Fruit fly (Drosophila melanogaster) whole organism, embryonic: ENCODE results near the gene CG9961.

Source experiments
- ATbp ChIP-seq: fragments of 200-800 bp; sonication (Bioruptor generic); optimal IDR thresholded peaks from 2 replicates; lab custom pipeline; 2017; ENCODE audit warnings: missing biosample characterization, mild to moderate bottlenecking, missing genetic modification characterization, missing genetic modification reagents
- Atf3 ChIP-seq: fragments of 200-800 bp; sonication (Bioruptor generic); optimal IDR thresholded peaks from 3 replicates; lab custom pipeline; 2016; ENCODE audit warnings: missing biosample characterization, missing genetic modification characterization
- BtbVII ChIP-seq: fragments of 200-800 bp; sonication (Bioruptor generic); optimal IDR thresholded peaks from 3 replicates; lab custom pipeline; 2017; ENCODE audit warnings: missing biosample characterization, mild to moderate bottlenecking, missing genetic modification characterization
- CG12155 ChIP-seq: fragments of 200-800 bp; sonication (Bioruptor generic); optimal IDR thresholded peaks from 3 replicates; lab custom pipeline; 2016; ENCODE audit warnings: missing biosample characterization, missing genetic modification characterization
- CG12219 ChIP-seq: fragments of 200-800 bp; sonication (Bioruptor generic); optimal IDR thresholded peaks from 3 replicates; lab custom pipeline; 2018; ENCODE audit warnings: missing biosample characterization, mild to moderate bottlenecking, missing genetic modification characterization
- CG12236 ChIP-seq: fragments of 200-800 bp; sonication (Bioruptor generic); optimal IDR thresholded peaks from 2 replicates; lab custom pipeline; 2016; ENCODE audit warnings: missing biosample characterization, missing genetic modification characterization
- CG14441 ChIP-seq: fragments of 200-800 bp; sonication (Bioruptor generic); IDR thresholded peaks from 2 replicates; pipeline ENCODE4 v1.3.6; 2022; ENCODE audit warnings: missing biosample characterization, missing genetic modification characterization
- CG15514 ChIP-seq: fragments of 200-800 bp; sonication (Bioruptor generic); optimal IDR thresholded peaks from 3 replicates; lab custom pipeline; 2017; ENCODE audit warnings: missing biosample characterization, missing genetic modification characterization, mild to moderate bottlenecking, moderate library complexity, missing genetic modification reagents
- CG17612 ChIP-seq: fragments of 200-800 bp; sonication (Bioruptor generic); IDR thresholded peaks from 2 replicates; pipeline ENCODE4 v1.3.6; 2022; ENCODE audit warnings: missing biosample characterization, missing genetic modification characterization
- CG18476 ChIP-seq: fragments of 200-800 bp; sonication (Bioruptor generic); optimal IDR thresholded peaks from 2 replicates; lab custom pipeline; 2016; ENCODE audit warnings: missing biosample characterization, mild to moderate bottlenecking, missing genetic modification characterization
- CG18619 ChIP-seq: fragments of 200-800 bp; sonication (Bioruptor generic); optimal IDR thresholded peaks from 3 replicates; lab custom pipeline; 2017; ENCODE audit warnings: missing biosample characterization, mild to moderate bottlenecking, missing genetic modification characterization
- CG2712 ChIP-seq: fragments of 200-800 bp; optimal IDR thresholded peaks from 3 replicates; lab custom pipeline; 2019; ENCODE audit warnings: missing biosample characterization, mild to moderate bottlenecking, missing genetic modification characterization, moderate library complexity
- CG30403 ChIP-seq: fragments of 200-800 bp; sonication (Bioruptor generic); optimal IDR thresholded peaks from 3 replicates; lab custom pipeline; 2016; ENCODE audit warnings: missing biosample characterization, missing genetic modification characterization
- CG32532 ChIP-seq: fragments of 200-800 bp; sonication (Bioruptor generic); IDR thresholded peaks from 2 replicates; pipeline ENCODE4 v1.3.6; 2022; ENCODE audit warnings: missing biosample characterization, missing genetic modification characterization
- CG3281 ChIP-seq: fragments of 200-800 bp; sonication (Bioruptor generic); optimal IDR thresholded peaks from 3 replicates; lab custom pipeline; 2017; ENCODE audit warnings: missing biosample characterization, mild to moderate bottlenecking, missing genetic modification characterization
- CG4328 ChIP-seq: fragments of 200-800 bp; sonication (Bioruptor generic); optimal IDR thresholded peaks from 3 replicates; lab custom pipeline; 2017; ENCODE audit warnings: missing biosample characterization, missing genetic modification reagents, missing genetic modification characterization
- CG5245 ChIP-seq: fragments of 200-800 bp; sonication (Bioruptor generic); optimal IDR thresholded peaks from 3 replicates; lab custom pipeline; 2016; ENCODE audit warnings: missing biosample characterization, missing genetic modification characterization
- CG7928 ChIP-seq: fragments of 200-800 bp; sonication (Bioruptor generic); optimal IDR thresholded peaks from 2 replicates; lab custom pipeline; 2017; ENCODE audit warnings: missing biosample characterization, mild to moderate bottlenecking, missing genetic modification characterization
- CG8359 ChIP-seq: fragments of 200-800 bp; sonication (Bioruptor generic); optimal IDR thresholded peaks from 2 replicates; lab custom pipeline; 2017; ENCODE audit warnings: missing biosample characterization, mild to moderate bottlenecking, missing genetic modification characterization, borderline replicate concordance
- CHES-1-like ChIP-seq: fragments of 200-800 bp; sonication (Bioruptor generic); optimal IDR thresholded peaks from 2 replicates; lab custom pipeline; 2016; ENCODE audit warnings: missing biosample characterization, missing genetic modification characterization
- D19B ChIP-seq: fragments of 200-800 bp; sonication (Bioruptor generic); optimal IDR thresholded peaks from 2 replicates; lab custom pipeline; 2017; ENCODE audit warnings: missing biosample characterization, mild to moderate bottlenecking, missing genetic modification characterization
- Doc3 ChIP-seq: fragments of 200-800 bp; sonication (Bioruptor generic); IDR thresholded peaks from 3 replicates; pipeline ENCODE4 v1.3.6; 2022; ENCODE audit warnings: missing biosample characterization, missing genetic modification characterization; ENCODE audit not compliant: partially characterized antibody
- E2f2 ChIP-seq: fragments of 200-800 bp; sonication (Bioruptor generic); IDR thresholded peaks from 2 replicates; pipeline ENCODE4 v1.3.6; 2022; ENCODE audit warnings: missing biosample characterization, missing genetic modification characterization
- Ets65A ChIP-seq: fragments of 200-800 bp; sonication (Bioruptor generic); peaks from one replicate; lab custom pipeline; 2016; ENCODE audit warnings: missing biosample characterization, missing genetic modification characterization
- HLHmδ ChIP-seq: fragments of 200-800 bp; sonication (Bioruptor generic); optimal IDR thresholded peaks from 2 replicates; lab custom pipeline; 2018; ENCODE audit warnings: missing biosample characterization, mild to moderate bottlenecking, missing genetic modification characterization, moderate library complexity
- Hand ChIP-seq: fragments of 200-800 bp; sonication (Bioruptor generic); optimal IDR thresholded peaks from 2 replicates; lab custom pipeline; 2017; ENCODE audit warnings: mild to moderate bottlenecking, missing biosample characterization, missing genetic modification reagents, missing genetic modification characterization
- Hmx ChIP-seq: fragments of 200-800 bp; sonication (Bioruptor generic); optimal IDR thresholded peaks from 2 replicates; lab custom pipeline; 2016; ENCODE audit warnings: missing biosample characterization, missing genetic modification characterization
- Hr78 ChIP-seq, 2 experiments: fragments of 200-800 bp in 1 of 2; fragments of >200 bp in 1 of 2; sonication (Bioruptor generic) in 1 of 2; optimal IDR thresholded peaks; 2 replicates each; lab custom pipeline; 2017 to 2019; ENCODE audit warnings: missing biosample characterization in 2 of 2, missing genetic modification characterization in 2 of 2, mild to moderate bottlenecking in 1 of 2, moderate library complexity in 1 of 2
- MESR4 ChIP-seq: fragments of 200-800 bp; sonication (Bioruptor generic); optimal IDR thresholded peaks from 2 replicates; lab custom pipeline; 2018; ENCODE audit warnings: missing biosample characterization, mild to moderate bottlenecking, missing genetic modification characterization, moderate library complexity
- Ssrp ChIP-seq: fragments of 200-800 bp; sonication (Bioruptor generic); optimal IDR thresholded peaks from 2 replicates; lab custom pipeline; 2018; ENCODE audit warnings: missing biosample characterization, mild to moderate bottlenecking, missing genetic modification characterization, moderate library complexity
- al ChIP-seq: fragments of 200-800 bp; sonication (Bioruptor generic); IDR thresholded peaks from 2 replicates; pipeline ENCODE4 v1.3.6; 2022; ENCODE audit warnings: missing biosample characterization, missing genetic modification characterization
- az2 ChIP-seq: fragments of 200-800 bp; sonication (Bioruptor generic); optimal IDR thresholded peaks from 3 replicates; lab custom pipeline; 2016; ENCODE audit warnings: missing biosample characterization, missing genetic modification characterization
- chinmo ChIP-seq: fragments of 200-800 bp; sonication (Bioruptor generic); IDR thresholded peaks from 4 replicates; pipeline ENCODE4 v1.3.6; 2022; ENCODE audit warnings: missing biosample characterization, missing genetic modification characterization; ENCODE audit not compliant: partially characterized antibody
- dati ChIP-seq: fragments of 200-800 bp; sonication (Bioruptor generic); IDR thresholded peaks from 2 replicates; pipeline ENCODE4 v1.3.6; 2022; ENCODE audit warnings: missing biosample characterization, missing genetic modification characterization
- ems ChIP-seq: fragments of 200-800 bp; sonication (Bioruptor generic); optimal IDR thresholded peaks from 3 replicates; lab custom pipeline; 2016; ENCODE audit warnings: missing biosample characterization, missing genetic modification characterization
- eyg ChIP-seq: fragments of 200-800 bp; sonication (Bioruptor generic); optimal IDR thresholded peaks from 3 replicates; lab custom pipeline; 2016; ENCODE audit warnings: missing biosample characterization, missing genetic modification characterization
- fd96Cb ChIP-seq: fragments of 200-800 bp; sonication (Bioruptor generic); optimal IDR thresholded peaks from 2 replicates; lab custom pipeline; 2018; ENCODE audit warnings: missing biosample characterization, mild to moderate bottlenecking, missing genetic modification characterization, moderate library complexity
- gce ChIP-seq: fragments of 200-800 bp; sonication (Bioruptor generic); IDR thresholded peaks from 3 replicates; pipeline ENCODE4 v1.3.6; 2022; ENCODE audit warnings: missing biosample characterization, missing genetic modification characterization
- hb ChIP-seq: fragments of 200-800 bp; sonication (Bioruptor generic); IDR thresholded peaks from 3 replicates; pipeline ENCODE4 v1.3.6; 2022; ENCODE audit warnings: missing biosample characterization, missing genetic modification characterization; ENCODE audit not compliant: partially characterized antibody
- kay ChIP-seq: fragments of 200-800 bp; sonication (Bioruptor generic); optimal IDR thresholded peaks from 2 replicates; lab custom pipeline; 2016; ENCODE audit warnings: missing biosample characterization, missing genetic modification characterization
- nmo ChIP-seq: fragments of 200-800 bp; sonication (Bioruptor generic); optimal IDR thresholded peaks from 2 replicates; lab custom pipeline; 2018; ENCODE audit warnings: missing biosample characterization, mild to moderate bottlenecking, missing genetic modification characterization, moderate library complexity
- org-1 ChIP-seq: fragments of 200-800 bp; sonication (Bioruptor generic); optimal IDR thresholded peaks from 2 replicates; lab custom pipeline; 2017; ENCODE audit warnings: missing biosample characterization, missing genetic modification characterization
- rib ChIP-seq: fragments of 200-800 bp; sonication (Bioruptor generic); IDR thresholded peaks from 2 replicates; pipeline ENCODE4 v1.3.6; 2022; ENCODE audit warnings: missing biosample characterization, missing genetic modification characterization
- run ChIP-seq: fragments of 200-800 bp; sonication (Bioruptor generic); optimal IDR thresholded peaks from 3 replicates; lab custom pipeline; 2018; ENCODE audit warnings: missing biosample characterization, mild to moderate bottlenecking, missing genetic modification characterization
- sc ChIP-seq, 3 experiments: fragments of >200 bp in 2 of 3; fragments of 200-800 bp in 1 of 3; sonication (Bioruptor generic) in 1 of 3; optimal IDR thresholded peaks; 2 replicates in 2 of 3; 3 replicates in 1 of 3; lab custom pipeline; 2017; ENCODE audit warnings: mild to moderate bottlenecking in 1 of 3, missing biosample characterization in 1 of 3, missing genetic modification characterization in 1 of 3, missing genetic modification reagents in 1 of 3
- slp2 ChIP-seq: fragments of 200-800 bp; sonication (Bioruptor generic); optimal IDR thresholded peaks from 2 replicates; lab custom pipeline; 2016; ENCODE audit warnings: missing biosample characterization, missing genetic modification characterization
- stc ChIP-seq: fragments of 200-800 bp; sonication (Bioruptor generic); IDR thresholded peaks from 2 replicates; pipeline ENCODE4 v1.3.6; 2022; ENCODE audit warnings: missing biosample characterization, missing genetic modification characterization
- toy ChIP-seq: fragments of 200-800 bp; sonication (Bioruptor generic); IDR thresholded peaks from 2 replicates; pipeline ENCODE4 v1.3.6; 2022; ENCODE audit warnings: missing biosample characterization, missing genetic modification characterization
- zen2 ChIP-seq: fragments of 200-800 bp; sonication (Bioruptor generic); IDR thresholded peaks from 3 replicates; pipeline ENCODE4 v1.3.6; 2022; ENCODE audit warnings: missing biosample characterization, missing genetic modification characterization; ENCODE audit not compliant: partially characterized antibody
- zfh1 ChIP-seq: fragments of 200-800 bp; sonication (Bioruptor generic); IDR thresholded peaks from 3 replicates; pipeline ENCODE4 v1.3.6; 2022; ENCODE audit warnings: missing biosample characterization, missing genetic modification characterization

CG9961 gene

DNA sequence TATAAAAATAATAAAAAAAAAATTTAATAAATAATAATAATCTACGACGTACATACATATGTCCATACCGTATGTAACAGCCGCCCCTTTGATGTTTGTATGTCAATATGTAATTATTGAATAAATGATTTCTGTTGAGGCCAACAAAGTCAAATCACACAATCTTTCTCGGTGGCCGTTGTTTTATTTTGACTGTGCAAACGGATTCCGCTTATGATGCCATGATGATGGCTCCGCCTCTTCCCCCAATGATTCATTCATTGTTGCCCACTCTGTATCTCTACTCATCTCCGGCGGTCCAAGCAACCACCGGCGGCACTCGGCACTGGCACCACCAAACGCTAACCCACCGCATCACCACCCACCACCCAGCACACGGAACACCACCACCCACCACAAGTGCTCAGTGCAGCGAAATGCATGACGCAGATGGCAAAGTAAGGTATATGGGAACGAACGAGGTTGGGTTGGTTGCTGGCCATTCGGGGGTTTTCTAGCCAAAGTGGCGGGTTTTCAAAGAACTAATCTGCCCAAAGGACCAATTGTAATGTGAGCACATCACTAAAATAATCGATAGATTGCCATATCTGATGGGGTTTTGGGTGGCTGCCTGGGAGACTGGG lies 4.5 kb upstream of the CG9961 start (continued):
- no peak for TF ChIP-seq Hr78 (GFP tag; optimal IDR thresholded peaks at IDR 0.05; lab: Kevin White, UChicago)
- no peak for TF ChIP-seq CG14441 (GFP tag; lab: Robert Waterston, UW)
- no peak for TF ChIP-seq CG12155 (GFP tag; lab: Kevin White, UChicago)
- peak; percentile 17 for TF ChIP-seq MESR4 (GFP tag; lab: Kevin White, UChicago)
- TF ChIP-seq BtbVII (GFP tag; lab: Kevin White, UChicago), result no peak
- TF ChIP-seq dati (GFP tag; lab: Robert Waterston, UW), result no peak
- no peak for TF ChIP-seq CG4328
- TF ChIP-seq toy (GFP tag; lab: Robert Waterston, UW), result no peak
- no peak for TF ChIP-seq Ets65A (GFP tag; lab: Kevin White, UChicago)
- TF ChIP-seq CG12219 (GFP tag; lab: Kevin White, UChicago), result peak; percentile 3
- no peak for TF ChIP-seq zfh1 (GFP tag; lab: Robert Waterston, UW)
- TF ChIP-seq CG18476, result no peak
- no peak for TF ChIP-seq Hand (GFP tag; lab: Kevin White, UChicago)
- no peak for TF ChIP-seq CG2712 (tag; lab: Kevin White, UChicago)
- TF ChIP-seq fd96Cb, result no peak
- no peak for TF ChIP-seq nmo (GFP tag; lab: Kevin White, UChicago)
- no peak for TF ChIP-seq CG12236 (GFP tag; lab: Kevin White, UChicago)
- TF ChIP-seq Ssrp (tag; lab: Kevin White, UChicago), result no peak
- no peak for TF ChIP-seq CG17612 (GFP tag; lab: Robert Waterston, UW)
- no peak for TF ChIP-seq hb (GFP tag; lab: Robert Waterston, UW)
- TF ChIP-seq HLHmδ, result no peak
- TF ChIP-seq stc (GFP tag; lab: Robert Waterston, UW), result no peak
- no peak for TF ChIP-seq CG30403
- no peak for TF ChIP-seq Atf3 (GFP tag; lab: Kevin White, UChicago)
- TF ChIP-seq CG8359 (GFP tag; lab: Kevin White, UChicago), result no peak
- TF ChIP-seq ATbp (GFP tag; lab: Kevin White, UChicago), result peak; percentile 83
- TF ChIP-seq D19B (GFP tag; lab: Kevin White, UChicago), result no peak
- no peak for TF ChIP-seq org-1 (GFP tag; lab: Kevin White, UChicago)
- TF ChIP-seq CHES-1-like (GFP tag; lab: Kevin White, UChicago), result no peak
- no peak for TF ChIP-seq zen2 (GFP tag; lab: Robert Waterston, UW)
- no peak for TF ChIP-seq Hmx (GFP tag; lab: Kevin White, UChicago)
- TF ChIP-seq az2, result no peak
- TF ChIP-seq rib (GFP tag; lab: Robert Waterston, UW), result no peak
- TF ChIP-seq eyg (GFP tag; lab: Kevin White, UChicago), result no peak
- no peak for TF ChIP-seq kay (GFP tag; lab: Kevin White, UChicago)
- TF ChIP-seq CG32532 (GFP tag; lab: Robert Waterston, UW), result no peak
- no peak for TF ChIP-seq al (GFP tag; lab: Robert Waterston, UW)
- no peak for TF ChIP-seq gce (GFP tag; lab: Robert Waterston, UW)
- TF ChIP-seq CG15514 (GFP tag; lab: Kevin White, UChicago), result peak; percentile 25
- TF ChIP-seq ems (GFP tag; lab: Kevin White, UChicago), result no peak
- TF ChIP-seq Doc3 (GFP tag; lab: Robert Waterston, UW), result no peak
- TF ChIP-seq slp2 (GFP tag; lab: Kevin White, UChicago), result no peak
- no peak for TF ChIP-seq CG3281 (GFP tag; lab: Kevin White, UChicago)
- TF ChIP-seq E2f2, result no peak
- TF ChIP-seq sc (optimal IDR thresholded peaks at IDR 0.05; lab: Kevin White, UChicago), result no peak
- TF ChIP-seq sc (GFP tag; optimal IDR thresholded peaks at IDR 0.05; lab: Kevin White, UChicago), result no peak
- TF ChIP-seq CG7928 (GFP tag; lab: Kevin White, UChicago), result no peak
- no peak for TF ChIP-seq CG5245 (GFP tag; lab: Kevin White, UChicago)
- TF ChIP-seq CG18619 (GFP tag; lab: Kevin White, UChicago), result no peak
- no peak for TF ChIP-seq run (tag; lab: Kevin White, UChicago)
- TF ChIP-seq chinmo (GFP tag; lab: Robert Waterston, UW), result no peak
